Worm (Caenorhabditis elegans) whole organism, dauer: ENCODE results near the gene W03C9.8.

Experiments
- unc-62 ChIP-seq: sonication (generic microtip); optimal IDR thresholded peaks from 2 replicates; lab custom pipeline; 2017; ENCODE audit warnings: missing biosample characterization, missing genetic modification reagents, missing genetic modification characterization

The W03C9.8 gene

ce11 chrII:11948459-11948858 lies at the start of gene W03C9.8:
W03C9.8 (plus strand) TSS chrII:11948759.
- TF ChIP-seq unc-62 (GFP tag; lab: Kevin White, UChicago) = no peak

- TF ChIP-seq unc-62 (GFP tag; lab: Kevin White, UChicago) = no peak
Observed at ce11 chrII:11899761-11900160, 48.8 kb upstream of the W03C9.8 start.

- TF ChIP-seq unc-62 (GFP tag; lab: Kevin White, UChicago) = no peak
Observed at ce11 chrII:11901110-11901509, 47.4 kb upstream of the W03C9.8 start, which contains the start of gene vab-23. vab-23 (minus strand) TSS chrII:11901210.

- TF ChIP-seq unc-62 (GFP tag; lab: Kevin White, UChicago) = no peak
Observed at ce11 chrII:11902203-11902602, 46.4 kb upstream of the W03C9.8 start.

DNA sequence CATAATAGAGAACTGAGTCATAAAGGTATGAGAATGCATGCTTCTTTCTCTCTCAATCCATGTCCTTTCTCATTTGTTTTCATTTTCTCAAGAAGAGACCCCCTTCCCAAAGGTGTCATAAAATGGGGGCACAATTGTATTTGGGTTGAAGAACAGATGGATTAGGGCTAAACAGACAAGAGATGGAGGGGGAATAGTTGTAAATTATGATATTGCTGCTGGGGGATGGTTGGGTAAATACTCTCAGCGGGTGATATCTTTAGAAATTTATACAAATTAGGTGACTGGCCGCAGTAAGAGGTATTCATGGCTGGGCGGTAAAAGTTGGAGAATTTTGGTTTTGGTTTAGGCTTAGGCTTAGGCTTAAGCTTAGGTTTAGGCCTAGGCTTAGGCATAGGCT lies 43.5 kb upstream of the W03C9.8 start:
- no peak for TF ChIP-seq unc-62 (GFP tag; lab: Kevin White, UChicago)

DNA sequence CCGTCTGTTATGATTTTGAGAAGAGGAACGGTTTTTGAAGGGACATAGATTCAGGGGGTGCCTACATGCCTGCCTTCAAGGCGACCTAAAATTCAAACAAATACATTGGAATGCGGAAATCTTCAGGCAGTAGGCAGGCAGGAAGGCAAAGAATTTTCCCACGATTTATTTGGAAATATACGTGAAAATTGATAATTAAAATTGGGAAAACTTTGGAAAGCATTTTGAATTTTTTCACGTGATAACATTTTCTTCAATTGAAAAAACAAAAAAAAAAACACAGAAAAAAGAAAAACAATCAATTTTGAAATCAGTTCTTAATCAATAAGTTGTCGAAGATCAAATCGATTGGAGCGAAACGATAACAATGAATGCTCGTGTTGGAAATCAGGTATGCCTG lies 42.3 kb upstream of the W03C9.8 start, which contains the start of gene ZK930.4:
ZK930.4 (plus strand) TSS at position 301 of the 400 bp plus-strand sequence.
- no peak for TF ChIP-seq unc-62 (GFP tag; lab: Kevin White, UChicago)

DNA sequence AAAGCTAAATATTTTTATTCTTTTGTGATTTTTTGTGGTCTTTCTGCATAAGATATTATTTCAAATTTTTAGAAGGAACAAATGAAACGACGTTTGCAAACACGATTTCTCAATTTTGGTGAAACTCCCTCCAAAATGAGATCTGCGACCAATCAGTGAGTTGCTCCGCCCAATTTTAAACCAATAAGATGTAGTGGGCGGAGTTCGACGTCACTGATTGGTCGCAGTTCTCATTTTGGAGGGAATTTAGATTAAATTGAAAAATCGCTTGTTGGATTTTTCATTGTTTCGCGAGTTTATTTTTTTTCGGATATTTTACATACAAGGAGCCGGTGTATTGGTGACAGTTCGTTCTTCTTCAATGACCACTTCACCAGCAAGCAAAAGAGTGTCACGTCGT lies 38.0 kb upstream of the W03C9.8 start:
- TF ChIP-seq unc-62 (GFP tag; lab: Kevin White, UChicago) = no peak

ce11 chrII:11914304-11914703 lies 34.3 kb upstream of the W03C9.8 start, which contains the start of gene ZK930.7:
ZK930.7 (plus strand) TSS chrII:11914604.
- no peak for TF ChIP-seq unc-62 (GFP tag; lab: Kevin White, UChicago)

- TF ChIP-seq unc-62 (GFP tag; lab: Kevin White, UChicago) = no peak
Observed at ce11 chrII:11915770-11916554, 32.6 kb upstream of the W03C9.8 start, which contains the start of the genes vps-15 and hmg-12. vps-15 (minus strand) TSS chrII:11915852. hmg-12 (plus strand) TSS chrII:11916513.

ce11 chrII:11916555-11916941 lies 32.0 kb upstream of the W03C9.8 start:
- no peak for TF ChIP-seq unc-62 (GFP tag; lab: Kevin White, UChicago)

DNA sequence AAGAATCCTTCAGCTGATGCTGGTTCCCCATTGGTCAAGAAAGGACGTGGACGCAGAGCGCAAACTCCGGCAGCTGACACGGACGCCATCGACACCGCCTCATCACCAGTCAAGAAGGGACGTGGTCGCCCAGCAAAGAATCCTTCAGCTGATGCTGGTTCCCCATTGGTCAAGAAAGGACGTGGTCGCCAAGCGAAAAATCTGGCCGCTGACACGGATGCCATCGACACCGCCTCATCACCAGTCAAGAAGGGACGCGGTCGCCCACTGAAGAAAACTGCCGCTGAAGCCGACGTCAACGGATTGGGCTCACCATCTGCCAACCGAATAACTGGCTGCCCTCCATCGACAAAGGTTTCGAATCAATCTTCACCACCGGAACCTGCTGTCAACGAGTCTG lies 31.6 kb upstream of the W03C9.8 start:
- no peak for TF ChIP-seq unc-62 (GFP tag; lab: Kevin White, UChicago)

DNA sequence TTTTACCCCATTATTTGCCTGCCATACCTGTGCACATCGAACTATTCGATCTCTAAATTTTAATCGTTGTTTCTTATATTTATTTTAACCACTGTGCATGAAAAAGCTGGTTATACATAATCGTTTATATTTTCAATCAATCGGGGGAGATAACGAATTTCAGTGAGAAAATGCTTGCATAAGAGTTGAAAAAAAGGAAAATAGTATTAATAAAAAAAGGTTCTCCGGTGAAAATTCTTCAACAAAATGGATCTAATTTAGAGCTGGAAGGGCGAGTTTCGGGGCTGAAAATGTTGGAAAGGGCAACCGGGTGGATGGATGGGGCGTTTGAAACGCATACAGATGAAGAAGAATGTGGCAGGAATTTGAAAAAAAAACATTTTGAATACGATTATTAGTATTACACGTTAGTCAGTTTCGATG lies 31.0 kb upstream of the W03C9.8 start:
- TF ChIP-seq unc-62 (GFP tag; lab: Kevin White, UChicago) = no peak

ce11 chrII:11922757-11923538 lies 25.6 kb upstream of the W03C9.8 start:
- TF ChIP-seq unc-62 (GFP tag; lab: Kevin White, UChicago) = no peak

- TF ChIP-seq unc-62 (GFP tag; lab: Kevin White, UChicago) = no peak
Observed at ce11 chrII:11923620-11924298, 24.8 kb upstream of the W03C9.8 start.

- TF ChIP-seq unc-62 (GFP tag; lab: Kevin White, UChicago) = no peak
Observed at ce11 chrII:11925203-11925602, 23.4 kb upstream of the W03C9.8 start.

ce11 chrII:11926501-11926900 lies 22.1 kb upstream of the W03C9.8 start:
- TF ChIP-seq unc-62 (GFP tag; lab: Kevin White, UChicago) = no peak
